Fruit fly (Drosophila melanogaster) whole organism, embryonic: ENCODE results near the gene Cyp12a5.
A peak's percentile ranks its signal among the peaks of the same experiment; 100 is the strongest.

Experiments used
- CG12071 ChIP-seq: fragments of 200-800 bp; sonication (Bioruptor generic); optimal IDR thresholded peaks from 3 replicates; lab custom pipeline; 2018; ENCODE audit warnings: missing biosample characterization, mild to moderate bottlenecking, missing genetic modification characterization
- CG13424 ChIP-seq: fragments of 200-800 bp; sonication (Bioruptor generic); optimal IDR thresholded peaks from 2 replicates; lab custom pipeline; 2019; ENCODE audit warnings: missing biosample characterization, mild to moderate bottlenecking, missing genetic modification characterization, moderate library complexity
- CG2129 ChIP-seq: fragments of 200-800 bp; sonication (Bioruptor generic); IDR thresholded peaks from 2 replicates; pipeline ENCODE4 v1.3.6; 2022; ENCODE audit warnings: missing biosample characterization, missing genetic modification characterization; ENCODE audit not compliant: partially characterized antibody
- CG3847 ChIP-seq: fragments of 200-800 bp; sonication (Bioruptor generic); IDR thresholded peaks from 2 replicates; pipeline ENCODE4 v1.3.6; 2022; ENCODE audit warnings: missing biosample characterization, missing genetic modification characterization
- CG4854 ChIP-seq: fragments of 200-800 bp; sonication (Bioruptor generic); optimal IDR thresholded peaks from 2 replicates; lab custom pipeline; 2016; ENCODE audit warnings: missing biosample characterization, missing genetic modification characterization, inconsistent platforms
- CG5245 ChIP-seq: fragments of 200-800 bp; sonication (Bioruptor generic); optimal IDR thresholded peaks from 3 replicates; lab custom pipeline; 2016; ENCODE audit warnings: missing biosample characterization, missing genetic modification characterization
- Hr78 ChIP-seq, 2 experiments: fragments of 200-800 bp in 1 of 2; fragments of >200 bp in 1 of 2; sonication (Bioruptor generic) in 1 of 2; optimal IDR thresholded peaks; 2 replicates each; lab custom pipeline; 2017 to 2019; ENCODE audit warnings: missing biosample characterization in 2 of 2, missing genetic modification characterization in 2 of 2, mild to moderate bottlenecking in 1 of 2, moderate library complexity in 1 of 2
- Myb ChIP-seq: fragments of 200-800 bp; sonication (Bioruptor generic); optimal IDR thresholded peaks from 2 replicates; lab custom pipeline; 2016; ENCODE audit warnings: missing biosample characterization, missing genetic modification characterization
- Scr ChIP-seq: fragments of 200-800 bp; sonication (Bioruptor generic); IDR thresholded peaks from 2 replicates; pipeline ENCODE4 v1.3.6; 2022; ENCODE audit warnings: missing biosample characterization, missing genetic modification characterization; ENCODE audit not compliant: partially characterized antibody
- h ChIP-seq: fragments of >200 bp; optimal IDR thresholded peaks from 2 replicates; lab custom pipeline; 2017
- nom ChIP-seq: fragments of 200-800 bp; sonication (Bioruptor generic); optimal IDR thresholded peaks from 2 replicates; lab custom pipeline; 2017; ENCODE audit warnings: missing biosample characterization, missing genetic modification characterization, mild to moderate bottlenecking, moderate library complexity, missing genetic modification reagents
- slp2 ChIP-seq: fragments of 200-800 bp; sonication (Bioruptor generic); optimal IDR thresholded peaks from 2 replicates; lab custom pipeline; 2016; ENCODE audit warnings: missing biosample characterization, missing genetic modification characterization
- stwl ChIP-seq: fragments of 200-800 bp; sonication (Bioruptor generic); optimal IDR thresholded peaks from 3 replicates; lab custom pipeline; 2018; ENCODE audit warnings: missing biosample characterization, mild to moderate bottlenecking, missing genetic modification characterization, moderate library complexity
- trh ChIP-seq: fragments of 200-800 bp; sonication (Bioruptor generic); optimal IDR thresholded peaks from 2 replicates; lab custom pipeline; 2016; ENCODE audit warnings: missing biosample characterization, missing genetic modification characterization

- no peak for TF ChIP-seq CG3847
- TF ChIP-seq CG5245: no peak
- no peak for TF ChIP-seq Scr (GFP tag; lab: Robert Waterston, UW)
- TF ChIP-seq trh (GFP tag; lab: Kevin White, UChicago): no peak
- TF ChIP-seq h (lab: Kevin White, UChicago): no peak
- TF ChIP-seq nom (GFP tag; lab: Kevin White, UChicago): no peak
- no peak for TF ChIP-seq slp2
- no peak for TF ChIP-seq CG2129
- no peak for TF ChIP-seq CG4854 (GFP tag; lab: Kevin White, UChicago)
- no peak for TF ChIP-seq stwl (tag; lab: Kevin White, UChicago)
- TF ChIP-seq CG12071 (GFP tag; lab: Kevin White, UChicago): no peak
- TF ChIP-seq Hr78 (GFP tag; optimal IDR thresholded peaks at IDR 0.05; lab: Kevin White, UChicago): peak in 1 of 2 experiments; percentile 10
- no peak for TF ChIP-seq Myb
- TF ChIP-seq CG13424 (tag; lab: Kevin White, UChicago): peak; percentile 31
Measured at dm6 chr3R:19108126-19108525, 24.3 kb upstream of the Cyp12a5 start.
